Worm (Caenorhabditis elegans) whole organism, L4 larva: Measurements from ENCODE around the gene art-1.

Experiments
- F26F4.8 ChIP-seq: fragments of 200-800 bp; sonication (Bioruptor generic); conservative IDR thresholded peaks from 2 replicates; pipeline ENCODE4 v1.3.6; 2022; ENCODE audit warnings: missing genetic modification characterization, missing compliant biosample characterization
- F37D6.2 ChIP-seq: sonication (generic microtip); optimal IDR thresholded peaks from 2 replicates; lab custom pipeline; 2016; ENCODE audit warnings: mild to moderate bottlenecking, missing genetic modification characterization, missing compliant biosample characterization
- F49E8.2 ChIP-seq: sonication (generic microtip); optimal IDR thresholded peaks from 2 replicates; lab custom pipeline; 2016; ENCODE audit warnings: missing compliant biosample characterization, mild to moderate bottlenecking, missing genetic modification characterization, borderline replicate concordance
- Y105C5A.15 ChIP-seq: fragments of 200-800 bp; sonication (Bioruptor generic); IDR thresholded peaks from 2 replicates; pipeline ENCODE4 v1.3.6; 2022; ENCODE audit warnings: missing genetic modification characterization, missing compliant biosample characterization
- Y5F2A.4 ChIP-seq: fragments of 200-800 bp; sonication (Bioruptor generic); optimal IDR thresholded peaks from 2 replicates; lab custom pipeline; 2018; ENCODE audit warnings: mild to moderate bottlenecking, missing genetic modification characterization, missing compliant biosample characterization
- ZK337.2 ChIP-seq: fragments of 200-800 bp; sonication (Bioruptor generic); IDR thresholded peaks from 2 replicates; pipeline ENCODE4 v1.3.6; 2022; ENCODE audit warnings: missing genetic modification reagents, missing genetic modification characterization, missing compliant biosample characterization
- aha-1 ChIP-seq: fragments of 150-350 bp; peaks from one replicate; lab custom pipeline; 2014; ENCODE audit warnings: missing biosample characterization, missing genetic modification characterization
- aly-2 ChIP-seq: sonication (generic microtip); optimal IDR thresholded peaks from 2 replicates; lab custom pipeline; 2018; ENCODE audit warnings: missing biosample characterization, missing genetic modification characterization
- ama-1 ChIP-seq: fragments of 150-350 bp; optimal IDR thresholded peaks from 2 replicates; lab custom pipeline; 2014; ENCODE audit warnings: inconsistent platforms, mixed read lengths
- arid-1 ChIP-seq: fragments of 200-800 bp; sonication (Bioruptor generic); conservative IDR thresholded peaks from 2 replicates; pipeline ENCODE4 v1.3.6; 2022; ENCODE audit warnings: missing genetic modification reagents, missing genetic modification characterization, missing compliant biosample characterization
- ceh-20 ChIP-seq: fragments of 200-800 bp; sonication (Bioruptor generic); IDR thresholded peaks from 2 replicates; pipeline ENCODE4 v1.3.6; 2022; ENCODE audit warnings: missing genetic modification reagents, missing genetic modification characterization, missing compliant biosample characterization
- ceh-28 ChIP-seq: fragments of 150-350 bp; optimal IDR thresholded peaks from 2 replicates; lab custom pipeline; 2014; ENCODE audit warnings: missing biosample characterization, missing genetic modification reagents, missing genetic modification characterization
- ceh-32 ChIP-seq: sonication (generic microtip); optimal IDR thresholded peaks from 2 replicates; lab custom pipeline; 2016; ENCODE audit warnings: mild to moderate bottlenecking, missing genetic modification characterization, missing compliant biosample characterization; ENCODE audit not compliant: poor library complexity
- ces-1 ChIP-seq: fragments of 150-350 bp; sonication (generic microtip); optimal IDR thresholded peaks from 4 replicates; lab custom pipeline; 2014; ENCODE audit warnings: missing biosample characterization, missing genetic modification reagents, missing genetic modification characterization
- cey-2 ChIP-seq: sonication (generic microtip); optimal IDR thresholded peaks from 3 replicates; lab custom pipeline; 2017; ENCODE audit warnings: missing genetic modification characterization, mild to moderate bottlenecking, missing compliant biosample characterization, antibody characterized with exemption, borderline replicate concordance; ENCODE audit not compliant: insufficient read depth
- ctbp-1 ChIP-seq: fragments of 200-800 bp; sonication (Bioruptor generic); IDR thresholded peaks from 2 replicates; pipeline ENCODE4 v1.3.6; 2022; ENCODE audit warnings: missing genetic modification reagents, missing genetic modification characterization, missing compliant biosample characterization
- daf-12 ChIP-seq: fragments of 150-350 bp; optimal IDR thresholded peaks from 2 replicates; lab custom pipeline; 2014; ENCODE audit warnings: missing biosample characterization, missing genetic modification reagents, missing genetic modification characterization
- dmd-6 ChIP-seq: fragments of 200-800 bp; sonication (Bioruptor generic); IDR thresholded peaks from 2 replicates; pipeline ENCODE4 v1.3.6; 2022; ENCODE audit warnings: missing genetic modification reagents, missing genetic modification characterization, missing compliant biosample characterization
- dmd-8 ChIP-seq: fragments of 200-800 bp; sonication (Bioruptor generic); IDR thresholded peaks from 2 replicates; pipeline ENCODE4 v1.3.6; 2022; ENCODE audit warnings: missing genetic modification characterization, missing compliant biosample characterization
- dve-1 ChIP-seq: sonication (generic microtip); optimal IDR thresholded peaks from 2 replicates; lab custom pipeline; 2017; ENCODE audit warnings: antibody characterized with exemption, mild to moderate bottlenecking, missing genetic modification characterization, missing compliant biosample characterization; ENCODE audit not compliant: insufficient read depth
- egl-43 ChIP-seq: fragments of 200-800 bp; sonication (Bioruptor generic); IDR thresholded peaks from 2 replicates; pipeline ENCODE4 v1.3.6; 2022; ENCODE audit warnings: missing genetic modification reagents, missing genetic modification characterization, missing compliant biosample characterization
- gei-8 ChIP-seq: fragments of 200-800 bp; sonication (Bioruptor generic); optimal IDR thresholded peaks from 2 replicates; lab custom pipeline; 2018; ENCODE audit warnings: mild to moderate bottlenecking, missing genetic modification characterization, missing compliant biosample characterization
- hlh-11 ChIP-seq: fragments of 200-800 bp; sonication (Bioruptor generic); optimal IDR thresholded peaks from 2 replicates; lab custom pipeline; 2018; ENCODE audit warnings: mild to moderate bottlenecking, missing genetic modification characterization, missing compliant biosample characterization
- hmg-1.1 ChIP-seq: fragments of 200-800 bp; sonication (Bioruptor generic); IDR thresholded peaks from 2 replicates; pipeline ENCODE4 v1.3.6; 2022; ENCODE audit warnings: missing genetic modification reagents, missing genetic modification characterization, missing compliant biosample characterization
- jun-1 ChIP-seq: fragments of 150-350 bp; optimal IDR thresholded peaks from 2 replicates; lab custom pipeline; 2014; ENCODE audit warnings: missing biosample characterization, missing genetic modification reagents, missing genetic modification characterization
- lin-1 ChIP-seq: fragments of 200-800 bp; sonication (Bioruptor generic); IDR thresholded peaks from 2 replicates; pipeline ENCODE4 v1.3.6; 2022; ENCODE audit warnings: missing genetic modification reagents, missing genetic modification characterization, missing compliant biosample characterization
- lin-38 ChIP-seq: fragments of 200-800 bp; sonication (Bioruptor generic); IDR thresholded peaks from 2 replicates; pipeline ENCODE4 v1.3.6; 2022; ENCODE audit warnings: missing genetic modification reagents, missing genetic modification characterization, missing compliant biosample characterization
- lin-39 ChIP-seq: fragments of 150-350 bp; optimal IDR thresholded peaks from 2 replicates; lab custom pipeline; 2014; ENCODE audit warnings: missing biosample characterization, missing genetic modification reagents, missing genetic modification characterization
- madf-5 ChIP-seq, 2 experiments: fragments of 200-800 bp; sonication (Bioruptor generic); IDR thresholded peaks; 2 replicates each; pipeline ENCODE4 v1.3.6; 2022; ENCODE audit warnings: missing compliant biosample characterization in 2 of 2, missing genetic modification characterization in 2 of 2
- mdt-29 ChIP-seq: fragments of 200-800 bp; sonication (Bioruptor generic); IDR thresholded peaks from 2 replicates; pipeline ENCODE4 v1.3.6; 2022; ENCODE audit warnings: missing genetic modification reagents, missing genetic modification characterization, missing compliant biosample characterization
- mep-1 ChIP-seq: fragments of 150-350 bp; sonication (generic microtip); optimal IDR thresholded peaks from 3 replicates; lab custom pipeline; 2014; ENCODE audit warnings: missing biosample characterization, missing genetic modification characterization
- mes-2 ChIP-seq: sonication (generic microtip); optimal IDR thresholded peaks from 2 replicates; lab custom pipeline; 2016; ENCODE audit warnings: missing genotype, mild to moderate bottlenecking, missing genetic modification characterization, missing compliant biosample characterization; ENCODE audit not compliant: poor library complexity, severe bottlenecking
- nhr-102 ChIP-seq: sonication (generic microtip); optimal IDR thresholded peaks from 2 replicates; lab custom pipeline; 2016; ENCODE audit warnings: mild to moderate bottlenecking, missing genetic modification characterization, moderate library complexity, missing compliant biosample characterization
- nhr-11 ChIP-seq: fragments of 150-350 bp; optimal IDR thresholded peaks from 2 replicates; lab custom pipeline; 2014; ENCODE audit warnings: missing biosample characterization, missing genetic modification characterization
- nhr-41 ChIP-seq: fragments of 200-800 bp; sonication (Bioruptor generic); IDR thresholded peaks from 2 replicates; pipeline ENCODE4 v1.3.6; 2022; ENCODE audit warnings: missing genetic modification reagents, missing genetic modification characterization, missing compliant biosample characterization
- nhr-42 ChIP-seq: fragments of 200-800 bp; sonication (Bioruptor generic); IDR thresholded peaks from 2 replicates; pipeline ENCODE4 v1.3.6; 2022; ENCODE audit warnings: missing genetic modification characterization, missing compliant biosample characterization
- rbr-2 ChIP-seq: sonication (generic microtip); optimal IDR thresholded peaks from 2 replicates; lab custom pipeline; 2016; ENCODE audit warnings: missing genotype, missing genetic modification characterization, missing compliant biosample characterization
- saeg-2 ChIP-seq: fragments of 200-800 bp; sonication (Bioruptor generic); IDR thresholded peaks from 2 replicates; pipeline ENCODE4 v1.3.6; 2022; ENCODE audit warnings: missing genetic modification reagents, missing genetic modification characterization, missing compliant biosample characterization
- sdz-12 ChIP-seq: fragments of 200-800 bp; sonication (Bioruptor generic); optimal IDR thresholded peaks from 2 replicates; lab custom pipeline; 2018; ENCODE audit warnings: mild to moderate bottlenecking, missing genetic modification characterization, missing compliant biosample characterization
- set-16 ChIP-seq: fragments of 200-800 bp; sonication (Bioruptor generic); IDR thresholded peaks from 2 replicates; pipeline ENCODE4 v1.3.6; 2022; ENCODE audit warnings: missing genetic modification reagents, missing genetic modification characterization, missing compliant biosample characterization
- skn-1 ChIP-seq: fragments of 150-350 bp; optimal IDR thresholded peaks from 2 replicates; lab custom pipeline; 2014; ENCODE audit warnings: missing biosample characterization, missing genetic modification characterization
- snpc-1.2 ChIP-seq: fragments of 200-800 bp; sonication (Bioruptor generic); IDR thresholded peaks from 2 replicates; pipeline ENCODE4 v1.3.6; 2022; ENCODE audit warnings: missing genetic modification reagents, missing genetic modification characterization, missing compliant biosample characterization
- spr-3 ChIP-seq: fragments of 200-800 bp; sonication (Bioruptor generic); optimal IDR thresholded peaks from 2 replicates; lab custom pipeline; 2018; ENCODE audit warnings: mild to moderate bottlenecking, missing genetic modification characterization, missing compliant biosample characterization
- tag-97 ChIP-seq: fragments of 200-800 bp; sonication (Bioruptor generic); IDR thresholded peaks from 2 replicates; pipeline ENCODE4 v1.3.6; 2022; ENCODE audit warnings: missing genetic modification characterization, missing compliant biosample characterization
- tra-1 ChIP-seq: fragments of 200-800 bp; sonication (Bioruptor generic); IDR thresholded peaks from 2 replicates; pipeline ENCODE4 v1.3.6; 2022; ENCODE audit warnings: missing genetic modification reagents, missing genetic modification characterization, missing compliant biosample characterization
- zag-1 ChIP-seq: fragments of 150-350 bp; optimal IDR thresholded peaks from 2 replicates; lab custom pipeline; 2014; ENCODE audit warnings: missing biosample characterization, missing genetic modification characterization
- zfp-2 ChIP-seq: sonication (generic microtip); optimal IDR thresholded peaks from 2 replicates; lab custom pipeline; 2016; ENCODE audit warnings: mild to moderate bottlenecking, missing genetic modification characterization, missing compliant biosample characterization
- zfp-3 ChIP-seq: fragments of 200-800 bp; sonication (Bioruptor generic); conservative IDR thresholded peaks from 2 replicates; pipeline ENCODE4 v1.3.6; 2022; ENCODE audit warnings: missing genetic modification reagents, missing genetic modification characterization, missing compliant biosample characterization
- zip-2 ChIP-seq: fragments of 150-350 bp; optimal IDR thresholded peaks from 2 replicates; lab custom pipeline; 2014; ENCODE audit warnings: missing biosample characterization, missing genetic modification characterization
- ztf-11 ChIP-seq: fragments of 150-350 bp; optimal IDR thresholded peaks from 2 replicates; lab custom pipeline; 2014; ENCODE audit warnings: missing biosample characterization, missing genetic modification characterization

art-1 gene

DNA sequence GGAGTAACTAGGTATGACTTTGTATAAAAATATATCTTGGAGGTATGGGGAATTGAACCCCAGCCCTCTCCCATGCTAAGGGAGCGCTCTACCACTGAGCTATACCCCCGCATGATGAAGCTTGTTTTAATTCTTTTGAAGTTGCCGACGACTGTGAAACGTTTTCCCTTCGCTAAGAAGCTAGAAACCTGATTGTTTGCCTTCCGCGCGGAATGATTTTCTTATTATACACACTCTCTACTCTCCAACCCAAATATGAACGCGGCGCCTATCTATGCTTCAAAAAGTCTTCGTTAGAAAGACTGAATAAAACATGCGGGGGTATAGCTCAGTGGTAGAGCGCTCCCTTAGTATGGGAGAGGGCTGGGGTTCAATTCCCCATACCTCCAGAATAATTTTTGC, 30.9 kb upstream of the art-1 start (continued):
- no peak for TF ChIP-seq saeg-2
- TF ChIP-seq mes-2 (tag; lab: Kevin White, UChicago), result peak; percentile 25
- TF ChIP-seq madf-5 (GFP tag; IDR thresholded peaks at IDR 0.05; lab: Robert Waterston, UW), result 0 out of 4 replicates have a peak, but pooled peaks of 1 of the 2 experiments have one; percentile 82
- peak; percentile 50 for TF ChIP-seq mep-1 (tag; lab: Kevin White, UChicago)
- no peak for TF ChIP-seq ces-1 (GFP tag; lab: Kevin White, UChicago)
- peak; percentile 37 for TF ChIP-seq rbr-2 (tag; lab: Kevin White, UChicago)
- no peak; the same call in 1 of the 2 replicates for TF ChIP-seq dmd-8
- no peak for TF ChIP-seq cey-2 (tag; lab: Kevin White, UChicago)
- TF ChIP-seq ceh-32 (tag; lab: Kevin White, UChicago), result peak; percentile 24
- TF ChIP-seq zfp-3 (GFP tag; lab: Robert Waterston, UW), result no peak
- TF ChIP-seq F37D6.2 (tag; lab: Kevin White, UChicago), result no peak
- TF ChIP-seq skn-1, result no peak
- no peak for TF ChIP-seq tag-97 (GFP tag; lab: Robert Waterston, UW)
- TF ChIP-seq daf-12 (tag; lab: Kevin White, UChicago), result no peak
- TF ChIP-seq Y5F2A.4 (GFP tag; lab: Kevin White, UChicago), result peak; percentile 60
- TF ChIP-seq ctbp-1 (GFP tag; lab: Robert Waterston, UW), result peak; percentile 49; the same call in 1 of the 2 replicates
- 0 out of 2 replicates have a peak, but pooled peaks have one; percentile 44 for TF ChIP-seq F26F4.8 (GFP tag; lab: Robert Waterston, UW)
- TF ChIP-seq ama-1 (lab: Kevin White, UChicago), result no peak
- no peak for TF ChIP-seq set-16
- no peak for TF ChIP-seq jun-1 (tag; lab: Kevin White, UChicago)
- TF ChIP-seq hlh-11, result no peak
- no peak for TF ChIP-seq zip-2 (tag; lab: Kevin White, UChicago)
- TF ChIP-seq ceh-20, result 0 out of 2 replicates have a peak, but pooled peaks have one; percentile 24
- TF ChIP-seq dve-1, result no peak
- TF ChIP-seq gei-8 (GFP tag; lab: Kevin White, UChicago), result no peak
- peak; percentile 20 for TF ChIP-seq F49E8.2
- TF ChIP-seq ZK337.2 (GFP tag; lab: Robert Waterston, UW), result no peak
- TF ChIP-seq nhr-42, result peak; percentile 54; the same call in 1 of the 2 replicates
- TF ChIP-seq arid-1 (GFP tag; lab: Robert Waterston, UW), result peak; percentile 41; the same call in 1 of the 2 replicates
- no peak for TF ChIP-seq lin-39 (tag; lab: Kevin White, UChicago)
- 0 out of 2 replicates have a peak, but pooled peaks have one; percentile 31 for TF ChIP-seq lin-1 (GFP tag; lab: Robert Waterston, UW)
- TF ChIP-seq Y105C5A.15 (GFP tag; lab: Robert Waterston, UW), result no peak
- peak; percentile 21; the same call in 1 of the 2 replicates for TF ChIP-seq dmd-6
- TF ChIP-seq zag-1, result no peak
- TF ChIP-seq tra-1 (GFP tag; lab: Robert Waterston, UW), result no peak
- TF ChIP-seq mdt-29 (GFP tag; lab: Robert Waterston, UW), result peak; percentile 46; the same call in 1 of the 2 replicates
- no peak for TF ChIP-seq aha-1 (tag; lab: Kevin White, UChicago)
- no peak for TF ChIP-seq ceh-28 (tag; lab: Kevin White, UChicago)
- no peak for TF ChIP-seq aly-2 (tag; lab: Kevin White, UChicago)
- no peak for TF ChIP-seq ztf-11 (tag; lab: Kevin White, UChicago)
- TF ChIP-seq nhr-102 (tag; lab: Kevin White, UChicago), result peak; percentile 47
- TF ChIP-seq sdz-12, result no peak
- TF ChIP-seq nhr-11 (tag; lab: Kevin White, UChicago), result no peak
- TF ChIP-seq spr-3 (GFP tag; lab: Kevin White, UChicago), result peak; percentile 73
- peak; percentile 72 for TF ChIP-seq lin-38 (GFP tag; lab: Robert Waterston, UW)
- TF ChIP-seq nhr-41 (GFP tag; lab: Robert Waterston, UW), result no peak; the same call in 1 of the 2 replicates
- TF ChIP-seq zfp-2, result no peak
- TF ChIP-seq egl-43 (GFP tag; lab: Robert Waterston, UW), result peak; percentile 83
- TF ChIP-seq hmg-1.1 (GFP tag; lab: Robert Waterston, UW), result peak; percentile 49; the same call in 1 of the 2 replicates
- peak; percentile 64; the same call in 1 of the 2 replicates for TF ChIP-seq snpc-1.2 (GFP tag; lab: Robert Waterston, UW)
